ENCODE assay signal across 2 fruit fly cellular contexts in genomic region chrX:15123418-15123994, dm6.
TF ChIP-seq lines count a peak whose summit lies in the region.

No protein-coding gene starts in this region.

TF ChIP-seq in whole organism, embryonic, 481 proteins besides CTCF, POLR2A, EP300 and RAD21 (continued from another document):
- TF ChIP-seq sr (GFP tag; IDR thresholded peaks at IDR 0.05; lab: Robert Waterston, UW) (no peak), zfh1 (GFP tag; IDR thresholded peaks at IDR 0.05; lab: Robert Waterston, UW) (no peak), Ada2b (GFP tag; IDR thresholded peaks at IDR 0.05; lab: Robert Waterston, UW) (no peak), CG17359 (tag; optimal IDR thresholded peaks at IDR 0.05; lab: Kevin White, UChicago) (peak; percentile 8), CG2678 (tag; optimal IDR thresholded peaks at IDR 0.05; lab: Kevin White, UChicago) (peak; percentile 39), lola (GFP tag; optimal IDR thresholded peaks at IDR 0.05; lab: Kevin White, UChicago) (peak in 1 of 3 experiments; percentile 3), CG17802 (tag; optimal IDR thresholded peaks at IDR 0.05; lab: Kevin White, UChicago) (no peak), danr (GFP tag; IDR thresholded peaks at IDR 0.05; lab: Robert Waterston, UW) (no peak), CG10979 (tag; optimal IDR thresholded peaks at IDR 0.05; lab: Kevin White, UChicago) (peak; percentile 6), Drgx (GFP tag; IDR thresholded peaks at IDR 0.05; lab: Robert Waterston, UW) (peak; percentile 29; the same call in 1 of the 2 replicates), CG11504 (tag; optimal IDR thresholded peaks at IDR 0.05; lab: Kevin White, UChicago) (peak; percentile 62), CG12769 (tag; optimal IDR thresholded peaks at IDR 0.05; lab: Kevin White, UChicago) (no peak), E2f1 (GFP tag; IDR thresholded peaks at IDR 0.05; lab: Robert Waterston, UW) (no peak), CG18764 (GFP tag; optimal IDR thresholded peaks at IDR 0.05; lab: Kevin White, UChicago) (no peak)

TF ChIP-seq in whole organism, prepupa, 60 proteins besides CTCF, POLR2A, EP300 and RAD21 (continued from another document):
- no peak for TF ChIP-seq fkh (GFP tag; optimal IDR thresholded peaks at IDR 0.05; lab: Kevin White, UChicago)
- peak; percentile 36 for TF ChIP-seq dsx (GFP tag; optimal IDR thresholded peaks at IDR 0.05; lab: Kevin White, UChicago; ENCODE audit: poor library complexity, severe bottlenecking)
- TF ChIP-seq CG10669 (GFP tag; optimal IDR thresholded peaks at IDR 0.05; lab: Kevin White, UChicago) = no peak
- TF ChIP-seq acj6 (GFP tag; optimal IDR thresholded peaks at IDR 0.05; lab: Kevin White, UChicago) = peak; percentile 7
- no peak for TF ChIP-seq svp (GFP tag; lab: Kevin White, UChicago)
- TF ChIP-seq topi (GFP tag; optimal IDR thresholded peaks at IDR 0.05; lab: Kevin White, UChicago) = no peak
- no peak for TF ChIP-seq Blimp-1 (GFP tag; optimal IDR thresholded peaks at IDR 0.05; lab: Kevin White, UChicago)
- TF ChIP-seq OdsH (GFP tag; optimal IDR thresholded peaks at IDR 0.05; lab: Kevin White, UChicago) = peak; percentile 23
- TF ChIP-seq CG11762 (GFP tag; optimal IDR thresholded peaks at IDR 0.05; lab: Kevin White, UChicago; ENCODE audit: insufficient read depth) = no peak
- TF ChIP-seq CG32006 (GFP tag; optimal IDR thresholded peaks at IDR 0.05; lab: Kevin White, UChicago) = peak; percentile 83
- TF ChIP-seq Hr38 (GFP tag; optimal IDR thresholded peaks at IDR 0.05; lab: Kevin White, UChicago) = no peak
- TF ChIP-seq Sox102F (GFP tag; optimal IDR thresholded peaks at IDR 0.05; lab: Kevin White, UChicago) = no peak
- TF ChIP-seq vri (GFP tag; optimal IDR thresholded peaks at IDR 0.05; lab: Kevin White, UChicago) = no peak
- TF ChIP-seq ss (GFP tag; optimal IDR thresholded peaks at IDR 0.05; lab: Kevin White, UChicago) = peak in 1 of 2 experiments; percentile 18
- TF ChIP-seq dac (GFP tag; optimal IDR thresholded peaks at IDR 0.05; lab: Kevin White, UChicago) = no peak
- TF ChIP-seq fd85E (GFP tag; optimal IDR thresholded peaks at IDR 0.05; lab: Kevin White, UChicago) = no peak
- TF ChIP-seq CG6808 (GFP tag; optimal IDR thresholded peaks at IDR 0.05; lab: Kevin White, UChicago) = peak; percentile 27
- TF ChIP-seq Eip93F (GFP tag; optimal IDR thresholded peaks at IDR 0.05; lab: Kevin White, UChicago) = no peak
- no peak for TF ChIP-seq spab (GFP tag; optimal IDR thresholded peaks at IDR 0.05; lab: Kevin White, UChicago)
- no peak for TF ChIP-seq CG11294 (GFP tag; IDR thresholded peaks at IDR 0.05; lab: Robert Waterston, UW)
- peak; percentile 49 for TF ChIP-seq CG3032 (tag; optimal IDR thresholded peaks at IDR 0.05; lab: Kevin White, UChicago)
- TF ChIP-seq fd59A (GFP tag; optimal IDR thresholded peaks at IDR 0.05; lab: Kevin White, UChicago) = no peak
- TF ChIP-seq CG9139 (GFP tag; optimal IDR thresholded peaks at IDR 0.05; lab: Kevin White, UChicago) = no peak
- no peak for TF ChIP-seq esn (GFP tag; optimal IDR thresholded peaks at IDR 0.05; lab: Kevin White, UChicago)
- peak; percentile 7 for TF ChIP-seq CG3919 (GFP tag; optimal IDR thresholded peaks at IDR 0.05; lab: Kevin White, UChicago)
- TF ChIP-seq CG6854 (GFP tag; optimal IDR thresholded peaks at IDR 0.05; lab: Kevin White, UChicago) = no peak
- peak; percentile 58 for TF ChIP-seq CG4318 (GFP tag; optimal IDR thresholded peaks at IDR 0.05; lab: Kevin White, UChicago)
